Worm (Caenorhabditis elegans) whole organism, midembryonic: ENCODE results near the gene F12A10.1.
"Not testable (repeated sequence)": the region's sequence is repeated elsewhere in the genome, so short reads cannot be mapped to it uniquely, and the experiment has no call there.

ENCODE experiments used
- cog-1 ChIP-seq: sonication (generic microtip); optimal IDR thresholded peaks from 2 replicates; lab custom pipeline; 2016; ENCODE audit warnings: missing genetic modification characterization, missing compliant biosample characterization
- flt-1 ChIP-seq: fragments of 200-800 bp; sonication (Bioruptor generic); IDR thresholded peaks from 2 replicates; pipeline ENCODE4 v1.3.6; 2022; ENCODE audit warnings: missing genetic modification characterization, missing compliant biosample characterization
- med-1 ChIP-seq: sonication (generic microtip); optimal IDR thresholded peaks from 2 replicates; lab custom pipeline; 2017; ENCODE audit warnings: missing genetic modification characterization, mild to moderate bottlenecking, missing compliant biosample characterization, antibody characterized with exemption, missing genetic modification reagents; ENCODE audit not compliant: insufficient read depth
- ztf-29 ChIP-seq: fragments of 200-800 bp; sonication (Bioruptor generic); IDR thresholded peaks from 2 replicates; pipeline ENCODE4 v1.3.6; 2022; ENCODE audit warnings: missing genetic modification reagents, missing genetic modification characterization, missing compliant biosample characterization

DNA sequence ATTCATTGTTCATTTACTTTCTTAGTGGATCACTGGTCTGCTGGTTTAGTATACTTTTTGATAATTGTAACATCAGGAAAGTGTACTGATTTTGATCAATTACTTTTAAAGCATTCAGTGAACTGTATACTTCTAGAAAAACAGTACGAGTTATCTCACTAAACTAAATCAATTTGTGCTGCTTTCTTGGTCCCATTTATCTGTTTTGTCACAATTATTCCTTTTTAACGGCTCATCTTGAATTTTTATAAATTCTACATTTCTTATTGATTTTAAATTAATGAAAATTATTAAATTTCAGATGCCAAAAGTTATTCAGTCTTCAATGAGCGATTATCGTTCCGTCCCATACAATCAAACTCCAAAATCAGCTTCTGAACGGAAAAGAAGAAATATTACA, 38.6 kb downstream of the F12A10.1 start, which contains the start of gene hlh-25:
- TF ChIP-seq ztf-29 (GFP tag; lab: Robert Waterston, UW); med-1 (GFP tag; lab: Kevin White, UChicago); flt-1 (GFP tag; lab: Robert Waterston, UW); cog-1 (tag; lab: Kevin White, UChicago): not testable (repeated sequence)
